Fruit fly (Drosophila melanogaster): Measurements from ENCODE around the gene Arl1.

The Arl1 gene

DNA sequence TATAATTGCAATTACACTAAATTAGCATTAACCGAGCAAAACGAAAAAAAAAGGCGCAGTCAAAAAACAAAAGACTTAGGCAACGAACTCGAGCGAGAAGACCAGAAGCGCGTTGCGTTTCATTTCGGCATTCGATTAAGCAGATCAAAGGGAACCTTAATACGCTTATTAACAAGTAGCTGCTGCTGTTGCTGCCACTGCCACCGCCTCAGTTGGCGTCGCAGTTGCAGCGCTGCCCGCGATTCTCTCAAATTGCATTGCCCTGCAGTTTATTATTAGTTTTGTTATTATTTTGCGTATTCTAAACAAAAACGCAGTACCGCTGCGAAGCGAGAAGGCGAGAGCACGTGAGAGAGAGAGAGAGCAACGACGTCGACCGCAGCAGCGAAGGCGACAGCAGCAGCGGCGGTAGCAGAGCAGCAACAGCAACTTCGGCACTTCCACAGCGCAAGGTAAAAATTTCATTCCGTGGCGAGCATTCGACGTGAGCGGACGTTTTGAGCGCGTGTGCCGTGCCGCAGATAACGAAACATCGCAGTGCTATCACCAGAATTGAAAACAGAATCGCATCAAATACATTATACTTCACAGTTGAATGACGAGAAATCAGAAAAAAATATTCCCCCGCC, 40.2 kb downstream of the Arl1 start, which contains the start of gene Notum (continued):
- TF ChIP-seq kni (GFP tag; optimal IDR thresholded peaks at IDR 0.05) = peak; percentile 34
- no peak for TF ChIP-seq cas (GFP tag; IDR thresholded peaks at IDR 0.05)
- TF ChIP-seq Ptx1 (GFP tag; IDR thresholded peaks at IDR 0.05) = no peak
- TF ChIP-seq chinmo (GFP tag; IDR thresholded peaks at IDR 0.05; ENCODE audit: partially characterized antibody) = 0 out of 4 replicates have a peak, but pooled peaks have one; percentile 70
- no peak for TF ChIP-seq CG7357 (GFP tag; IDR thresholded peaks at IDR 0.05)
- no peak for TF ChIP-seq luna (GFP tag; optimal IDR thresholded peaks at IDR 0.05)
- TF ChIP-seq jumu (GFP tag; optimal IDR thresholded peaks at IDR 0.05) = no peak
- TF ChIP-seq maf-S (GFP tag; optimal IDR thresholded peaks at IDR 0.05) = no peak
- peak; percentile 92 for TF ChIP-seq Ets65A (GFP tag)
- TF ChIP-seq CG8281 (tag; optimal IDR thresholded peaks at IDR 0.05) = no peak
- TF ChIP-seq CG11093 (GFP tag; IDR thresholded peaks at IDR 0.05) = no peak
- peak; percentile 18 for TF ChIP-seq gsb-n (tag; optimal IDR thresholded peaks at IDR 0.05)
- TF ChIP-seq CG7271 (tag; optimal IDR thresholded peaks at IDR 0.05) = peak; percentile 17
- TF ChIP-seq CG11456 (GFP tag; IDR thresholded peaks at IDR 0.05) = 0 out of 3 replicates have a peak, but pooled peaks have one; percentile 30
- TF ChIP-seq CG6272 (GFP tag; IDR thresholded peaks at IDR 0.05) = 0 out of 2 replicates have a peak, but pooled peaks have one; percentile 13
- TF ChIP-seq CG2712 (tag; optimal IDR thresholded peaks at IDR 0.05) = peak; percentile 9
- no peak for TF ChIP-seq danr (GFP tag; IDR thresholded peaks at IDR 0.05)
- TF ChIP-seq amos (GFP tag; IDR thresholded peaks at IDR 0.05; ENCODE audit: partially characterized antibody) = peak; percentile 38; the same call in 1 of the 2 replicates
- no peak for TF ChIP-seq CG18599 (GFP tag; optimal IDR thresholded peaks at IDR 0.05)
- no peak for TF ChIP-seq CG12744 (GFP tag; optimal IDR thresholded peaks at IDR 0.05)
- no peak for TF ChIP-seq CG7839 (tag; optimal IDR thresholded peaks at IDR 0.05)
- no peak for TF ChIP-seq ara (GFP tag; IDR thresholded peaks at IDR 0.05)
- peak; percentile 20; the same call in 1 of the 3 replicates for TF ChIP-seq otp (GFP tag; IDR thresholded peaks at IDR 0.05)
- no peak for TF ChIP-seq CG14860 (GFP tag; IDR thresholded peaks at IDR 0.05; ENCODE audit: partially characterized antibody)
- TF ChIP-seq CG32532 (GFP tag; IDR thresholded peaks at IDR 0.05) = peak; percentile 34; the same call in 1 of the 2 replicates
- TF ChIP-seq Scr (GFP tag; IDR thresholded peaks at IDR 0.05; ENCODE audit: partially characterized antibody) = no peak
- TF ChIP-seq CG17359 (tag; optimal IDR thresholded peaks at IDR 0.05) = no peak
- TF ChIP-seq CG12155 (GFP tag; optimal IDR thresholded peaks at IDR 0.05) = no peak
- no peak for TF ChIP-seq CG13296 (GFP tag; optimal IDR thresholded peaks at IDR 0.05)
- no peak for TF ChIP-seq CG34422 (GFP tag; IDR thresholded peaks at IDR 0.05)
- TF ChIP-seq pum (GFP tag; optimal IDR thresholded peaks at IDR 0.05) = no peak
- TF ChIP-seq ac (GFP tag; optimal IDR thresholded peaks at IDR 0.05) = peak; percentile 3
- no peak for TF ChIP-seq gro (GFP tag; optimal IDR thresholded peaks at IDR 0.05)
- no peak for TF ChIP-seq Dfd (GFP tag; optimal IDR thresholded peaks at IDR 0.05)
- TF ChIP-seq HLHmδ (GFP tag; optimal IDR thresholded peaks at IDR 0.05) = peak; percentile 47
- no peak for TF ChIP-seq Ets97D (GFP tag; optimal IDR thresholded peaks at IDR 0.05)
- no peak for TF ChIP-seq NC2α (GFP tag; optimal IDR thresholded peaks at IDR 0.05)
- no peak for TF ChIP-seq CrebB (tag; optimal IDR thresholded peaks at IDR 0.05)
- no peak for TF ChIP-seq CG8089 (GFP tag; optimal IDR thresholded peaks at IDR 0.05)
- TF ChIP-seq dpn (GFP tag; optimal IDR thresholded peaks at IDR 0.05) = no peak
- no peak for TF ChIP-seq da (GFP tag; optimal IDR thresholded peaks at IDR 0.05)
- no peak for TF ChIP-seq CG11560 (tag; IDR thresholded peaks at IDR 0.05)
- TF ChIP-seq oc (tag; optimal IDR thresholded peaks at IDR 0.05) = peak; percentile 34
- no peak for TF ChIP-seq CG12236 (GFP tag; optimal IDR thresholded peaks at IDR 0.05)
- no peak for TF ChIP-seq slbo (GFP tag; IDR thresholded peaks at IDR 0.05)
- TF ChIP-seq Trl (optimal IDR thresholded peaks at IDR 0.05) = peak; percentile 38 to 56
- TF ChIP-seq Trl (GFP tag; optimal IDR thresholded peaks at IDR 0.05) = no peak
